Worm (Caenorhabditis elegans): ENCODE measurements around the gene C07G3.15.

ce11 chrV:3468436-3468835 lies 28.3 kb downstream of the C07G3.15 start, which contains the start of gene gst-33:
- TF ChIP-seq cog-1 (tag; optimal IDR thresholded peaks at IDR 0.05) (no peak), klf-2 (GFP tag; conservative IDR thresholded peaks at IDR 0.05) (no peak), ztf-23 (GFP tag; IDR thresholded peaks at IDR 0.05) (no peak), tab-1 (GFP tag; IDR thresholded peaks at IDR 0.05) (no peak), ref-1 (GFP tag; conservative IDR thresholded peaks at IDR 0.05) (no peak)
